Fruit fly (Drosophila melanogaster): ENCODE results near the gene kst.

The kst gene

DNA sequence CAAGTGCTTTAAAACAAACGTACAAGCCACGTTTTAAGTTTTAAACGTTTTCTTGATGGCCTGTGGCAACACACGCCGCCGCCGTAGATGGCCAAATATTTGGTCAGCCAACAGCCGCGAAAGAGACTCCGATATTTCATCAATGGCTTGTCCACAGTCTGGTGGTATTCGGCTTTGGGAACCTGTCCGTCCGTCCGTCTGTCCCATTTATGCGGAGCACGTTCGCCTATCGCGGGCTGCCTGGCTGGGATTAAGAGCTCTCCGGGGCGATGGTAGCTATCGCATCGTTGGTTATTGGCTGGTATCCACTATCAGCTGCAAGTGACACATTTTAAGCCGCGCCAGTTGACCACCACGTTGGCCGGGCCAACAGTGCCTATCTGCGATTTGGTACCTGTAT is 29.1 kb upstream of the kst start (continued):
- TF ChIP-seq CG14014 (GFP tag; IDR thresholded peaks at IDR 0.05) = no peak

- no peak for TF ChIP-seq kay (GFP tag; optimal IDR thresholded peaks at IDR 0.05)
- no peak for TF ChIP-seq CG8478 (optimal IDR thresholded peaks at IDR 0.05)
- TF ChIP-seq HLH4C (GFP tag; IDR thresholded peaks at IDR 0.05; ENCODE audit: partially characterized antibody) = no peak
- no peak for TF ChIP-seq CG17385 (GFP tag; optimal IDR thresholded peaks at IDR 0.05)
- TF ChIP-seq Xbp1 (GFP tag; optimal IDR thresholded peaks at IDR 0.05) = no peak
- no peak for TF ChIP-seq Antp (GFP tag; optimal IDR thresholded peaks at IDR 0.05)
- no peak for TF ChIP-seq pnt (GFP tag; optimal IDR thresholded peaks at IDR 0.05)
- no peak for TF ChIP-seq CG6272 (GFP tag; IDR thresholded peaks at IDR 0.05)
- TF ChIP-seq CG3838 (GFP tag; optimal IDR thresholded peaks at IDR 0.05) = no peak
- TF ChIP-seq CG8944 (GFP tag; optimal IDR thresholded peaks at IDR 0.05) = no peak
- no peak for TF ChIP-seq CG2199 (GFP tag; IDR thresholded peaks at IDR 0.05)
- peak; percentile 41 for TF ChIP-seq caup (GFP tag; optimal IDR thresholded peaks at IDR 0.05; ENCODE audit: severe bottlenecking)
- no peak for TF ChIP-seq sens-2 (GFP tag; IDR thresholded peaks at IDR 0.05)
- no peak for TF ChIP-seq CG8765 (GFP tag; IDR thresholded peaks at IDR 0.05)
- no peak for TF ChIP-seq CG5245 (GFP tag; optimal IDR thresholded peaks at IDR 0.05)
- no peak for TF ChIP-seq Lim3 (GFP tag; IDR thresholded peaks at IDR 0.05)
- TF ChIP-seq ci (GFP tag; IDR thresholded peaks at IDR 0.05) = no peak
- no peak for TF ChIP-seq fd3F (GFP tag; optimal IDR thresholded peaks at IDR 0.05)
- TF ChIP-seq sd (tag; optimal IDR thresholded peaks at IDR 0.05) = no peak
- no peak for TF ChIP-seq run (tag; optimal IDR thresholded peaks at IDR 0.05)
- no peak for TF ChIP-seq CG4328 (GFP tag; optimal IDR thresholded peaks at IDR 0.05)
- no peak for TF ChIP-seq CG14965 (GFP tag; optimal IDR thresholded peaks at IDR 0.05; ENCODE audit: borderline replicate concordance)
- TF ChIP-seq dysf (GFP tag; IDR thresholded peaks at IDR 0.05) = no peak
- no peak for TF ChIP-seq bbx (GFP tag; IDR thresholded peaks at IDR 0.05; ENCODE audit: partially characterized antibody)
- TF ChIP-seq CG12104 (GFP tag; optimal IDR thresholded peaks at IDR 0.05) = no peak
- TF ChIP-seq Rx (GFP tag; IDR thresholded peaks at IDR 0.05) = no peak
- no peak for TF ChIP-seq bcd (GFP tag; optimal IDR thresholded peaks at IDR 0.05)
- no peak for TF ChIP-seq CG31224 (GFP tag; IDR thresholded peaks at IDR 0.05)
- no peak for TF ChIP-seq salm (tag; optimal IDR thresholded peaks at IDR 0.05)
- no peak for TF ChIP-seq schlank (tag; optimal IDR thresholded peaks at IDR 0.05)
- TF ChIP-seq Gug (GFP tag; IDR thresholded peaks at IDR 0.05) = no peak
- no peak for TF ChIP-seq CG10462 (GFP tag; optimal IDR thresholded peaks at IDR 0.05)
- no peak for TF ChIP-seq D19A (tag; optimal IDR thresholded peaks at IDR 0.05)
- no peak for TF ChIP-seq Usf (GFP tag; optimal IDR thresholded peaks at IDR 0.05)
- TF ChIP-seq bsh (GFP tag; optimal IDR thresholded peaks at IDR 0.05) = no peak
- no peak for TF ChIP-seq prd (optimal IDR thresholded peaks at IDR 0.05)
- no peak for TF ChIP-seq prd (GFP tag; IDR thresholded peaks at IDR 0.05)
- TF ChIP-seq chm (GFP tag; IDR thresholded peaks at IDR 0.05) = no peak
- no peak for TF ChIP-seq ssp (GFP tag; IDR thresholded peaks at IDR 0.05)
- TF ChIP-seq CG18599 (GFP tag; optimal IDR thresholded peaks at IDR 0.05) = peak; percentile 30
- no peak for TF ChIP-seq slbo (GFP tag; IDR thresholded peaks at IDR 0.05)
- TF ChIP-seq CG7963 (GFP tag; IDR thresholded peaks at IDR 0.05; ENCODE audit: partially characterized antibody) = no peak
- TF ChIP-seq CG10979 (tag; optimal IDR thresholded peaks at IDR 0.05) = no peak
- TF ChIP-seq abd-A (tag; optimal IDR thresholded peaks at IDR 0.05) = no peak
- TF ChIP-seq Camta (GFP tag; optimal IDR thresholded peaks at IDR 0.05) = no peak
- TF ChIP-seq nerfin-1 (tag; optimal IDR thresholded peaks at IDR 0.05) = no peak
- no peak for TF ChIP-seq Hr51 (GFP tag; optimal IDR thresholded peaks at IDR 0.05)
These were observed 27.7 kb upstream of the kst start for dm6 chr3L:3308676-3309613.
